Fruit fly (Drosophila melanogaster) whole organism: ENCODE results near the gene Muc14A.

Experiments used
- CG8478 ChIP-seq: fragments of >200 bp; optimal IDR thresholded peaks from 2 replicates; lab custom pipeline; 2018; ENCODE audit warnings: inconsistent platforms
- Dll ChIP-seq: fragments of >200 bp; optimal IDR thresholded peaks from 2 replicates; lab custom pipeline; 2017
- EcR ChIP-seq, 2 experiments: fragments of >200 bp; optimal IDR thresholded peaks; 2 replicates each; lab custom pipeline; 2017; ENCODE audit warnings: missing biosample characterization in 2 of 2, missing genetic modification characterization in 2 of 2, missing genetic modification reagents in 2 of 2
- pan ChIP-seq: fragments of >200 bp; optimal IDR thresholded peaks from 2 replicates; lab custom pipeline; 2017
- psq ChIP-seq: fragments of >200 bp; optimal IDR thresholded peaks from 2 replicates; lab custom pipeline; 2017
- usp ChIP-seq: fragments of >200 bp; optimal IDR thresholded peaks from 2 replicates; lab custom pipeline; 2017; ENCODE audit warnings: missing biosample characterization, missing genetic modification characterization, mixed read lengths

dm6 chrX:15976568-15976967, 32.3 kb upstream of the Muc14A start, which contains the start of gene CG42766:
- TF ChIP-seq CG8478 (lab: Kevin White, UChicago) (no peak), psq (lab: Kevin White, UChicago) (no peak), usp (GFP tag; lab: Kevin White, UChicago) (no peak), pan (lab: Kevin White, UChicago) (no peak), EcR (GFP tag; optimal IDR thresholded peaks at IDR 0.05; lab: Kevin White, UChicago) (no peak), Dll (lab: Kevin White, UChicago) (no peak)
